Worm (Caenorhabditis elegans) whole organism, early embryonic: ENCODE measurements around the gene F46C3.2.

Source experiments
- B0310.2 ChIP-seq: sonication (generic microtip); optimal IDR thresholded peaks from 2 replicates; lab custom pipeline; 2016; ENCODE audit warnings: mild to moderate bottlenecking, missing genetic modification characterization, missing compliant biosample characterization
- F13C5.2 ChIP-seq: sonication (generic microtip); optimal IDR thresholded peaks from 2 replicates; lab custom pipeline; 2017; ENCODE audit warnings: mild to moderate bottlenecking, missing genetic modification characterization, inconsistent platforms, missing compliant biosample characterization
- ama-1 ChIP-seq: fragments of 150-350 bp; optimal IDR thresholded peaks from 2 replicates; lab custom pipeline; 2014
- ceh-36 ChIP-seq: sonication (generic microtip); optimal IDR thresholded peaks from 2 replicates; lab custom pipeline; 2016; ENCODE audit warnings: missing genetic modification characterization, inconsistent platforms, missing compliant biosample characterization
- ets-7 ChIP-seq: sonication (generic microtip); optimal IDR thresholded peaks from 2 replicates; lab custom pipeline; 2016; ENCODE audit warnings: missing genotype, missing genetic modification characterization, missing compliant biosample characterization
- flt-1 ChIP-seq: fragments of 200-800 bp; sonication (Bioruptor generic); IDR thresholded peaks from 2 replicates; pipeline ENCODE4 v1.3.6; 2022; ENCODE audit warnings: missing genetic modification characterization, missing compliant biosample characterization
- hmg-4 ChIP-seq: fragments of 200-800 bp; sonication (Bioruptor generic); optimal IDR thresholded peaks from 2 replicates; lab custom pipeline; 2018; ENCODE audit warnings: mild to moderate bottlenecking, missing genetic modification characterization, missing compliant biosample characterization
- pes-1 ChIP-seq: fragments of 200-800 bp; sonication (Bioruptor generic); IDR thresholded peaks from 2 replicates; pipeline ENCODE4 v1.3.6; 2022; ENCODE audit warnings: missing genetic modification reagents, missing genetic modification characterization, missing compliant biosample characterization
- tbx-37 ChIP-seq: fragments of 200-800 bp; sonication (Bioruptor generic); conservative IDR thresholded peaks from 2 replicates; pipeline ENCODE4 v1.3.6; 2022; ENCODE audit warnings: missing genetic modification reagents, missing genetic modification characterization, missing compliant biosample characterization
- tra-4 ChIP-seq: sonication (generic microtip); optimal IDR thresholded peaks from 2 replicates; lab custom pipeline; 2017; ENCODE audit warnings: missing genetic modification characterization, missing compliant biosample characterization

DNA sequence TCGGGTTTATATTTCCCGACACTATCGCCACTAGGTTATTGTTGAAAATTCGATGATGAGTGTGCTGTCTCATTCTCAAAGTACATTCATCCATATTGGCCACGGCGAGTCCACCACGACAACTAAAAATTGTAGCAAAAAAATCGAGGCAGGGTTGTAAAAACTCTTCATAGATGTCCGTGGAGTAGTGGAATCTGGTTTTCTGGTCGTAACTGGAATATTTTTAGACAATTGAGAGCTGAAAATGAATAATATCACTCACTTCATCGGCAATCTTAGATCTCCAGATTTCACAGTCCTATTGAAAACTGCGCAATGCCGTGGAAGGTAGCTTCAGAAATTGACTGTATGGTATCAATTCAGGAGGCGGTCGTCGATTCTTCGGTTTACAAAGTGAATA lies 16.9 kb upstream of the F46C3.2 start:
- no peak for TF ChIP-seq tbx-37 (GFP tag; lab: Robert Waterston, UW)
- no peak for TF ChIP-seq ets-7 (tag; lab: Kevin White, UChicago)
- no peak for TF ChIP-seq ama-1 (lab: Kevin White, UChicago)
- TF ChIP-seq pes-1 (GFP tag; lab: Robert Waterston, UW) = no peak
- no peak for TF ChIP-seq ceh-36 (tag; lab: Kevin White, UChicago)
- TF ChIP-seq F13C5.2 (tag; lab: Kevin White, UChicago) = no peak
- no peak for TF ChIP-seq B0310.2 (tag; lab: Kevin White, UChicago)
- TF ChIP-seq hmg-4 = no peak
- no peak for TF ChIP-seq tra-4
- TF ChIP-seq flt-1 (GFP tag; lab: Robert Waterston, UW) = no peak
